Fruit fly (Drosophila melanogaster): ENCODE measurements around the gene CG9147.
A peak's percentile ranks its signal among the peaks of the same experiment; 100 is the strongest.

The CG9147 gene

dm6 chr2L:6078757-6079351, 13.1 kb downstream of the CG9147 start:
- no peak for TF ChIP-seq noc (tag; optimal IDR thresholded peaks at IDR 0.05)

- TF ChIP-seq noc (tag; optimal IDR thresholded peaks at IDR 0.05): no peak
These were observed 14.5 kb downstream of the CG9147 start for dm6 chr2L:6080329-6080728.

dm6 chr2L:6081134-6081832, 15.5 kb downstream of the CG9147 start:
- TF ChIP-seq noc (tag; optimal IDR thresholded peaks at IDR 0.05): no peak

- TF ChIP-seq noc (tag; optimal IDR thresholded peaks at IDR 0.05): no peak
These were observed 16.4 kb downstream of the CG9147 start, which contains the start of gene Kr-h1 for dm6 chr2L:6082157-6082645. TSS of gene Kr-h1 (plus strand) at chr2L:6082603.

- peak; percentile 54 for TF ChIP-seq noc (tag; optimal IDR thresholded peaks at IDR 0.05)
These were observed 17.3 kb downstream of the CG9147 start for dm6 chr2L:6082936-6083627.

dm6 chr2L:6084694-6085093, 18.9 kb downstream of the CG9147 start:
- TF ChIP-seq noc (tag; optimal IDR thresholded peaks at IDR 0.05): no peak

dm6 chr2L:6085733-6086317, 20.0 kb downstream of the CG9147 start:
- TF ChIP-seq noc (tag; optimal IDR thresholded peaks at IDR 0.05): peak; percentile 58

- no peak for TF ChIP-seq noc (tag; optimal IDR thresholded peaks at IDR 0.05)
These were observed 21.0 kb downstream of the CG9147 start for dm6 chr2L:6086771-6087170.

- TF ChIP-seq noc (tag; optimal IDR thresholded peaks at IDR 0.05): no peak
These were observed 21.9 kb downstream of the CG9147 start for dm6 chr2L:6087685-6088084.

- TF ChIP-seq noc (tag; optimal IDR thresholded peaks at IDR 0.05): peak; percentile 65
These were observed 22.9 kb downstream of the CG9147 start for dm6 chr2L:6088371-6089365.

dm6 chr2L:6089604-6090198, 23.9 kb downstream of the CG9147 start:
- no peak for TF ChIP-seq noc (tag; optimal IDR thresholded peaks at IDR 0.05)

dm6 chr2L:6090365-6090764, 24.6 kb downstream of the CG9147 start:
- TF ChIP-seq noc (tag; optimal IDR thresholded peaks at IDR 0.05): peak; percentile 22

- no peak for TF ChIP-seq noc (tag; optimal IDR thresholded peaks at IDR 0.05)
These were observed 25.3 kb downstream of the CG9147 start, which contains the start of gene CG45075 for dm6 chr2L:6090786-6091716. TSS of gene CG45075 (plus strand) at chr2L:6091412.

- no peak for TF ChIP-seq noc (tag; optimal IDR thresholded peaks at IDR 0.05)
These were observed 26.5 kb downstream of the CG9147 start for dm6 chr2L:6092300-6092699.
